Worm (Caenorhabditis elegans) whole organism, L1 larva: Measurements from ENCODE around the gene dph-3.
"Not testable (repeated sequence)": the region's sequence is repeated elsewhere in the genome, so short reads cannot be mapped to it uniquely, and the experiment has no call there.

Source experiments
- C16A3.4 ChIP-seq: fragments of 150-350 bp; optimal IDR thresholded peaks from 2 replicates; lab custom pipeline; 2014; ENCODE audit warnings: missing biosample characterization, missing genetic modification characterization
- C34B4.2 ChIP-seq: sonication (generic microtip); optimal IDR thresholded peaks from 2 replicates; lab custom pipeline; 2017; ENCODE audit warnings: mild to moderate bottlenecking, missing genetic modification characterization, missing compliant biosample characterization
- F16B12.6 ChIP-seq: fragments of 150-350 bp; optimal IDR thresholded peaks from 2 replicates; lab custom pipeline; 2014; ENCODE audit warnings: missing biosample characterization, missing genetic modification characterization
- Y116A8C.19 ChIP-seq: sonication (generic microtip); optimal IDR thresholded peaks from 2 replicates; lab custom pipeline; 2016; ENCODE audit warnings: missing compliant biosample characterization, missing genetic modification characterization, borderline replicate concordance
- aha-1 ChIP-seq: fragments of 150-350 bp; optimal IDR thresholded peaks from 2 replicates; lab custom pipeline; 2014; ENCODE audit warnings: missing biosample characterization, missing genetic modification characterization
- ama-1 ChIP-seq: fragments of 150-350 bp; optimal IDR thresholded peaks from 2 replicates; lab custom pipeline; 2014
- ceh-88 ChIP-seq: fragments of 200-800 bp; sonication (Bioruptor generic); IDR thresholded peaks from 2 replicates; pipeline ENCODE4 v1.3.6; 2022; ENCODE audit warnings: missing genetic modification characterization, missing compliant biosample characterization
- ceh-90 ChIP-seq: sonication (generic microtip); optimal IDR thresholded peaks from 2 replicates; lab custom pipeline; 2016; ENCODE audit warnings: missing genetic modification characterization, missing compliant biosample characterization
- ces-1 ChIP-seq: fragments of 150-350 bp; optimal IDR thresholded peaks from 2 replicates; lab custom pipeline; 2014; ENCODE audit warnings: missing biosample characterization, missing genetic modification reagents, missing genetic modification characterization
- dpl-1 ChIP-seq, 3 experiments: fragments of 150-350 bp in 2 of 3; sonication (generic microtip) in 1 of 3; optimal IDR thresholded peaks; 2 replicates each; lab custom pipeline; 2014 to 2017; ENCODE audit warnings: missing biosample characterization in 3 of 3, missing genetic modification characterization in 3 of 3, missing genetic modification reagents in 3 of 3
- dsc-1 ChIP-seq: sonication (generic microtip); optimal IDR thresholded peaks from 2 replicates; lab custom pipeline; 2016; ENCODE audit warnings: mild to moderate bottlenecking, missing genetic modification characterization, missing compliant biosample characterization
- efl-1 ChIP-seq, 4 experiments: fragments of 150-350 bp; optimal IDR thresholded peaks in 3 of 4; peaks in 1 of 4; 1 replicate in 1 of 4; 2 replicates in 3 of 4; lab custom pipeline; 2014; ENCODE audit warnings: missing biosample characterization in 2 of 4, missing genetic modification characterization in 2 of 4, missing genetic modification reagents in 2 of 4
- egl-13 ChIP-seq: sonication (generic microtip); optimal IDR thresholded peaks from 2 replicates; lab custom pipeline; 2016; ENCODE audit warnings: missing genotype, missing genetic modification reagents, missing genetic modification characterization, missing compliant biosample characterization
- elt-2 ChIP-seq: sonication (generic microtip); optimal IDR thresholded peaks from 2 replicates; lab custom pipeline; 2016; ENCODE audit warnings: missing genetic modification characterization, mild to moderate bottlenecking, inconsistent platforms, missing compliant biosample characterization, missing genetic modification reagents
- elt-3 ChIP-seq, 6 experiments: fragments of 150-350 bp in 1 of 6; sonication (generic microtip); optimal IDR thresholded peaks; 2 replicates each; lab custom pipeline; 2017 to 2018; ENCODE audit warnings: missing biosample characterization in 6 of 6, missing genetic modification characterization in 6 of 6, inconsistent platforms in 1 of 6
- ets-5 ChIP-seq: fragments of 200-800 bp; sonication (Bioruptor generic); IDR thresholded peaks from 2 replicates; pipeline ENCODE4 v1.3.6; 2022; ENCODE audit warnings: missing genetic modification characterization, missing compliant biosample characterization
- fkh-10 ChIP-seq: sonication (generic microtip); optimal IDR thresholded peaks from 2 replicates; lab custom pipeline; 2017; ENCODE audit warnings: missing biosample characterization, missing genetic modification reagents, missing genetic modification characterization
- fkh-8 ChIP-seq: sonication (generic microtip); optimal IDR thresholded peaks from 2 replicates; lab custom pipeline; 2016; ENCODE audit warnings: mild to moderate bottlenecking, missing genetic modification characterization, missing compliant biosample characterization
- irx-1 ChIP-seq: sonication (generic microtip); optimal IDR thresholded peaks from 2 replicates; lab custom pipeline; 2016; ENCODE audit warnings: missing genetic modification characterization, missing compliant biosample characterization
- isw-1 ChIP-seq: fragments of 200-800 bp; sonication (Bioruptor generic); IDR thresholded peaks from 2 replicates; pipeline ENCODE4 v1.3.6; 2022; ENCODE audit warnings: missing genetic modification characterization, missing compliant biosample characterization
- jun-1 ChIP-seq: fragments of 150-350 bp; optimal IDR thresholded peaks from 2 replicates; lab custom pipeline; 2014; ENCODE audit warnings: missing biosample characterization, missing genetic modification reagents, missing genetic modification characterization
- lin-13 ChIP-seq: fragments of 150-350 bp; optimal IDR thresholded peaks from 2 replicates; lab custom pipeline; 2014; ENCODE audit warnings: missing biosample characterization, missing genetic modification reagents, missing genetic modification characterization
- lsy-2 ChIP-seq, 2 experiments: fragments of 150-350 bp; optimal IDR thresholded peaks; 2 replicates each; lab custom pipeline; 2014; ENCODE audit warnings: missing biosample characterization in 2 of 2, missing genetic modification characterization in 2 of 2
- mab-9 ChIP-seq: fragments of 200-800 bp; sonication (Bioruptor generic); IDR thresholded peaks from 2 replicates; pipeline ENCODE4 v1.3.6; 2022; ENCODE audit warnings: missing genetic modification reagents, missing genetic modification characterization, missing compliant biosample characterization
- mdl-1 ChIP-seq, 2 experiments: fragments of 150-350 bp; optimal IDR thresholded peaks; 2 replicates each; lab custom pipeline; 2014 to 2017; ENCODE audit warnings: missing biosample characterization in 2 of 2, missing genetic modification characterization in 2 of 2, inconsistent platforms in 1 of 2
- nhr-11 ChIP-seq: fragments of 150-350 bp; optimal IDR thresholded peaks from 2 replicates; lab custom pipeline; 2014; ENCODE audit warnings: missing biosample characterization, missing genetic modification characterization
- nhr-12 ChIP-seq: sonication (generic microtip); optimal IDR thresholded peaks from 2 replicates; lab custom pipeline; 2017; ENCODE audit warnings: missing biosample characterization, missing genetic modification characterization
- nhr-20 ChIP-seq: sonication (generic microtip); optimal IDR thresholded peaks from 2 replicates; lab custom pipeline; 2016; ENCODE audit warnings: mild to moderate bottlenecking, missing genetic modification characterization, missing compliant biosample characterization
- nhr-28 ChIP-seq: fragments of 150-350 bp; optimal IDR thresholded peaks from 2 replicates; lab custom pipeline; 2014; ENCODE audit warnings: missing biosample characterization, missing genetic modification characterization
- pag-3 ChIP-seq: sonication (generic microtip); optimal IDR thresholded peaks from 2 replicates; lab custom pipeline; 2017; ENCODE audit warnings: missing genetic modification characterization, mild to moderate bottlenecking, missing compliant biosample characterization, antibody characterized with exemption, borderline replicate concordance; ENCODE audit not compliant: insufficient read depth
- rnt-1 ChIP-seq: sonication (generic microtip); optimal IDR thresholded peaks from 2 replicates; lab custom pipeline; 2016; ENCODE audit warnings: mild to moderate bottlenecking, missing genetic modification characterization, moderate library complexity, missing compliant biosample characterization
- sup-37 ChIP-seq: fragments of 200-800 bp; sonication (Bioruptor generic); optimal IDR thresholded peaks from 2 replicates; lab custom pipeline; 2018; ENCODE audit warnings: mild to moderate bottlenecking, missing genetic modification characterization, missing compliant biosample characterization
- swsn-7 ChIP-seq: sonication (generic microtip); optimal IDR thresholded peaks from 2 replicates; lab custom pipeline; 2016; ENCODE audit warnings: missing genetic modification characterization, missing compliant biosample characterization
- tbx-2 ChIP-seq: sonication (generic microtip); optimal IDR thresholded peaks from 2 replicates; lab custom pipeline; 2016; ENCODE audit warnings: missing genetic modification characterization, missing compliant biosample characterization
- tlp-1 ChIP-seq: fragments of 150-350 bp; optimal IDR thresholded peaks from 2 replicates; lab custom pipeline; 2014; ENCODE audit warnings: missing biosample characterization, missing genetic modification characterization
- unc-130 ChIP-seq: fragments of 150-350 bp; optimal IDR thresholded peaks from 2 replicates; lab custom pipeline; 2017; ENCODE audit warnings: missing biosample characterization, missing genetic modification characterization, inconsistent platforms
- unc-86 ChIP-seq: sonication (generic microtip); optimal IDR thresholded peaks from 2 replicates; lab custom pipeline; 2016; ENCODE audit warnings: missing genetic modification characterization, missing compliant biosample characterization
- vab-15 ChIP-seq: sonication (generic microtip); optimal IDR thresholded peaks from 2 replicates; lab custom pipeline; 2017; ENCODE audit warnings: missing genotype, mild to moderate bottlenecking, missing genetic modification characterization, missing compliant biosample characterization
- xbp-1 ChIP-seq: sonication (generic microtip); optimal IDR thresholded peaks from 2 replicates; lab custom pipeline; 2016; ENCODE audit warnings: missing genetic modification characterization, missing compliant biosample characterization
- zip-4 ChIP-seq: fragments of 200-800 bp; sonication (Bioruptor generic); optimal IDR thresholded peaks from 2 replicates; lab custom pipeline; 2018; ENCODE audit warnings: mild to moderate bottlenecking, missing genetic modification characterization, moderate library complexity, missing compliant biosample characterization

Gene dph-3

DNA sequence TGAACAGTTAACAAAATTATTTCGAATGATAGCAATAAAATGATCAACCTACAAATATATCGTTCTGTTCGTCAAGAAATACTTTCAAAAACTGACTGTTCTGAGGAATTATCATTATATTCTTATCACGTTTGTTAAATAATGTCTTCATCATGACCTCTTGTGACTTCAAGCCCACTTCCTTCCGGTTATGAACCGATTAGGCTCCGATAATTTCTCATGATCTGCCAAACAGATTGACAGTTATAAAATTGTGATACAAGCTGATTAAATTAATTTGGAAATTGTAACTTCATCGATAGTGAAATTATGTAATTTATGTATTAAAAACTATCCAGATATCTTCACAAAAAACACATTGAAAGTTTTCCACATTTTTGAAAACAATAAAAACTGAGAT is 26.1 kb upstream of the dph-3 start, which contains the start of gene ins-8:
Gene ins-8 (minus strand): TSS at position 101 of the 400 bp plus-strand sequence.
- TF ChIP-seq mdl-1 (tag; optimal IDR thresholded peaks at IDR 0.05; lab: Kevin White, UChicago) (no peak), sup-37 (GFP tag; lab: Kevin White, UChicago) (no peak), mab-9 (GFP tag; lab: Robert Waterston, UW) (no peak), unc-130 (tag; lab: Kevin White, UChicago) (no peak), Y116A8C.19 (tag; lab: Kevin White, UChicago) (no peak), egl-13 (tag; lab: Kevin White, UChicago) (no peak), irx-1 (no peak), isw-1 (GFP tag; lab: Robert Waterston, UW) (no peak), swsn-7 (tag; lab: Kevin White, UChicago) (no peak), C16A3.4 (tag; lab: Kevin White, UChicago) (no peak), dpl-1 (GFP tag; optimal IDR thresholded peaks at IDR 0.05; lab: Kevin White, UChicago) (no peak), nhr-12 (tag; lab: Kevin White, UChicago) (no peak), lin-13 (GFP tag; lab: Kevin White, UChicago) (no peak), pag-3 (no peak), F16B12.6 (tag; lab: Kevin White, UChicago) (no peak), vab-15 (tag; lab: Kevin White, UChicago) (no peak), ceh-90 (tag; lab: Kevin White, UChicago) (no peak), nhr-20 (tag; lab: Kevin White, UChicago) (no peak), xbp-1 (tag; lab: Kevin White, UChicago) (no peak)

DNA sequence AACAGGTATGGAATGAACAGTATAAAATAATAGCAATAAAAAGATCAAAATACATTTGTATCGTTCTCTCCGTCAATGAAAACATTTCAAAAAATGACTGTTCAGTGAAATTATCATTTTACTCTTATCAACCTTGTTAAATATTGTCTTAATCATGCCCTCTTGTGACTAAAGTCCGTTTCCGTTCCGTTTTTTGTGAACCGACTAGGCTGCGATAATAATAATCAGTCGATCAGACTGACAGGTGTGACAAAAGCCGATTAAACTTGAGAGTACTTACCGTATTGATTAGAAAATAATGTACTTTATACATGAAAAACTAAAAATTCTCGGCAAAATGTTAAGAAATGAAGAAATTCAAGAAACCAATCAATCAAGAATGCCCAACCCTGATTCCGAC is 24.4 kb upstream of the dph-3 start, which contains the start of gene ins-7:
Gene ins-7 (minus strand): TSS at position 332 of the 400 bp plus-strand sequence.
- peak; percentile 83 for TF ChIP-seq elt-2 (tag; lab: Kevin White, UChicago)
- TF ChIP-seq ets-5 (GFP tag; lab: Robert Waterston, UW) = no peak

DNA sequence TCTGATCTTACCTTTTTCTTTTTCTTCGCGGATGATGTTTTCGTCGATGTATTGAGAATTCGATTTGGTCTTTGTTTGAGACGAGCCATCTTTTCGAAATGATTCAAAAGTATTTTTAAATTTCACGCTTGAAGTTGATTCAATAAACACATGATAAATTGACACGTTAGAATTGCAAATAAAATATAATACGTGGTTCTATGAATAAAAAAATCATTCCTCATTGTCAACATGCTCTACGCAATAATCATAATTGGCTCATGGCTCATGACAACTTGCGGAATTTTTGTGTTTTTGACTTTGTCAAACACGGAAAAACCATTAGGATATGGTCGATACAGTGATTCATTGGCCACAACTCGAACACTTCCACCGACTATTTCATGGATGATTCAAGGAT is 23.5 kb upstream of the dph-3 start, which contains the start of the genes htas-1 and ZK1251.3:
Gene htas-1 (minus strand): TSS at position 101 of the 400 bp plus-strand sequence.
Gene ZK1251.3 (plus strand): TSS at position 226 of the 400 bp plus-strand sequence.
- TF ChIP-seq aha-1 (tag; lab: Kevin White, UChicago) = no peak
- no peak for TF ChIP-seq efl-1 (optimal IDR thresholded peaks at IDR 0.05; lab: Kevin White, UChicago)
- TF ChIP-seq efl-1 (GFP tag; optimal IDR thresholded peaks at IDR 0.05 in 1 of 2; lab: Kevin White, UChicago) = peak in 1 of 2 experiments; percentile 87

DNA sequence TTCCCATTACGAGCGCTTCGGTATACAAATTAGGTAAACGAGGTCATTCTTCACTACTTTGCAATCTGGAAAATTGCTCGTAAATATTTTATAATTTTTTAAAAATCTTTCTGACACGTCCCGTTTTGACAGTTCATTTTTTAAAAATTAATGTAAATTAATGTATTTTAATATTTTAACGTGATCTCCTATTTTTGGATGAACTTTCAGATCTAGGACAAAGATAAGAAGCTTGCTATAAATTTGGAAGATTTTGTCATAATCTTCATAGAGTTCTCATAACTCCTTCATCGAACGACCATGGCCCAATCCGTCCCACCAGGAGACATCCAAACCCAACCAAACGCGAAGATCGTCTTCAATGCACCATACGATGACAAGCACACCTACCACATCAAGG is 18.2 kb upstream of the dph-3 start, which contains the start of gene msp-76:
Gene msp-76 (plus strand): TSS at position 301 of the 400 bp plus-strand sequence.
- not testable (repeated sequence) for TF ChIP-seq unc-86 (tag; lab: Kevin White, UChicago); ces-1; dsc-1 (tag; lab: Kevin White, UChicago)

DNA sequence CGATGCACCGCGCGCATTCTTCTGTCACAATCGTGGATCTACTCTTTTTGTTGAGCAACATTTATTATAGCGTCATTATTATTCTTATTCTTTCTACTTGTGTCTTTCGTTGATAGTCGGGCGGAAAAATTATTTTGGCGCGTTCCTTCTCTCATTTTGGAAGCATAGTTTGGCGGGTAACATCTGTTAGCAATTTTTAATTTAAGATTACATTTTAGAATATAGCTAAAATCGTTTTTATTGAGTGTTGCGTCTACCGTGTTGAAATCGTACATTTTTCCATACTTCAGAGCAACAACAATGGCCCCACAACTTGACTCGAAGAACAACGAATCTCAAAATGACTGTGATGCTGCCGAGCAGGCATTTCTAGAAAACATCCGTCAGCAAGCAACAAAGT is 16.3 kb upstream of the dph-3 start, which contains the start of gene sdz-36:
Gene sdz-36 (plus strand): TSS at position 301 of the 400 bp plus-strand sequence.
- no peak for TF ChIP-seq ama-1 (lab: Kevin White, UChicago)
- no peak for TF ChIP-seq unc-130 (tag; lab: Kevin White, UChicago)
- TF ChIP-seq ceh-88 (GFP tag; lab: Robert Waterston, UW) = no peak
- TF ChIP-seq fkh-10 (GFP tag; lab: Kevin White, UChicago) = no peak
- TF ChIP-seq jun-1 (tag; lab: Kevin White, UChicago) = no peak
- no peak for TF ChIP-seq fkh-8 (tag; lab: Kevin White, UChicago)
- no peak for TF ChIP-seq xbp-1 (tag; lab: Kevin White, UChicago)
- no peak for TF ChIP-seq nhr-11
- TF ChIP-seq zip-4 (GFP tag; lab: Kevin White, UChicago) = no peak
- TF ChIP-seq rnt-1 (tag; lab: Kevin White, UChicago) = no peak
- TF ChIP-seq elt-2 (tag; lab: Kevin White, UChicago) = no peak
- TF ChIP-seq elt-3 (tag; optimal IDR thresholded peaks at IDR 0.05; lab: Kevin White, UChicago) = no peak
- no peak for TF ChIP-seq efl-1 (optimal IDR thresholded peaks at IDR 0.05; lab: Kevin White, UChicago)
- no peak for TF ChIP-seq efl-1 (GFP tag; optimal IDR thresholded peaks at IDR 0.05 in 1 of 2; lab: Kevin White, UChicago)
- TF ChIP-seq tlp-1 (tag; lab: Kevin White, UChicago) = no peak
- TF ChIP-seq tbx-2 (tag; lab: Kevin White, UChicago) = no peak
- no peak for TF ChIP-seq mab-9 (GFP tag; lab: Robert Waterston, UW)
- TF ChIP-seq F16B12.6 (tag; lab: Kevin White, UChicago) = no peak
- no peak for TF ChIP-seq lsy-2 (tag; optimal IDR thresholded peaks at IDR 0.05; lab: Kevin White, UChicago)
- no peak for TF ChIP-seq nhr-28 (tag; lab: Kevin White, UChicago)
- no peak for TF ChIP-seq C34B4.2 (tag; lab: Kevin White, UChicago)
